Worm (Caenorhabditis elegans): ENCODE measurements around the gene Y22D7AL.11.
A peak's percentile ranks its signal among the peaks of the same experiment; 100 is the strongest.

Y22D7AL.11 gene

DNA sequence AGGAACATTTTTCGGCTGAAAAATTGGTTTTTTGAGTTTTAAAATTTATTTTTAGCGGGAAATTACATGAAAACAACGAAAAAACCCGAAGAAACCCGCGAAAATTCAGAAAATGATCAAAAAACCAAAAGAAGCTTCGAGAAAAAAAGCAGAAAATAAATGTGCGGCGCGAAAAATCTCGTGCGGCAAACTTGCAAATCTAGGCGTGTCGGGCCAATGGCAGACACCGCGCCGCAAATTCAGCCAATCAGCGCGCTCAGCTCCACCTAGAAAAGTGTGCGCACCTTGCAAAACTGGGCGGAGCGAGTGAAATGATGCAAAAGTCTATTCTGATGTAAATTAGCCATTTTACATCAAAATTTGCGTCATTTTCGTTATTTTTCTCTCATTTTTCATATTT is 15.3 kb downstream of the Y22D7AL.11 start, which contains the start of gene Y22D7AL.10 (continued):
- no peak for TF ChIP-seq mml-1 (tag; optimal IDR thresholded peaks at IDR 0.05)
- no peak for TF ChIP-seq ztf-11 (tag; optimal IDR thresholded peaks at IDR 0.05)
- peak; percentile 18 for TF ChIP-seq ama-1 (optimal IDR thresholded peaks at IDR 0.05)
- peak; percentile 55 for TF ChIP-seq egl-27 (tag; optimal IDR thresholded peaks at IDR 0.05)
- TF ChIP-seq fos-1 (tag; optimal IDR thresholded peaks at IDR 0.05) = peak; percentile 49
- peak; percentile 86 for TF ChIP-seq ceh-82 (tag; optimal IDR thresholded peaks at IDR 0.05)
- peak; percentile 71 for TF ChIP-seq elt-1 (tag; optimal IDR thresholded peaks at IDR 0.05)
- peak; percentile 95 for TF ChIP-seq hmg-11 (tag; optimal IDR thresholded peaks at IDR 0.05)
- peak; percentile 94 for TF ChIP-seq nhr-25 (tag; optimal IDR thresholded peaks at IDR 0.05)

ce11 chrIII:1618312-1618711 is 15.9 kb downstream of the Y22D7AL.11 start:
- no peak for TF ChIP-seq fos-1 (tag; optimal IDR thresholded peaks at IDR 0.05)
- peak; percentile 7 for TF ChIP-seq ama-1 (optimal IDR thresholded peaks at IDR 0.05)

ce11 chrIII:1616245-1617026 is 17.7 kb downstream of the Y22D7AL.11 start:
- peak; percentile 42 for TF ChIP-seq lsy-12 (tag; optimal IDR thresholded peaks at IDR 0.05)
- peak; percentile 48 for TF ChIP-seq nhr-25 (tag; optimal IDR thresholded peaks at IDR 0.05)
- no peak for TF ChIP-seq fkh-2 (tag; optimal IDR thresholded peaks at IDR 0.05)
- TF ChIP-seq ama-1 (optimal IDR thresholded peaks at IDR 0.05) = peak; percentile 94
- TF ChIP-seq pha-4 (tag; optimal IDR thresholded peaks at IDR 0.05) = peak; percentile 7
- no peak for TF ChIP-seq ZK546.5 (tag; optimal IDR thresholded peaks at IDR 0.05)
- peak; percentile 59 for TF ChIP-seq ztf-4 (tag; optimal IDR thresholded peaks at IDR 0.05)
- peak; percentile 4 for TF ChIP-seq ceh-28 (tag; optimal IDR thresholded peaks at IDR 0.05)
- TF ChIP-seq nfya-1 (tag; optimal IDR thresholded peaks at IDR 0.05; ENCODE audit: insufficient read depth) = peak; percentile 38
- TF ChIP-seq hmg-11 (tag; optimal IDR thresholded peaks at IDR 0.05) = no peak
- peak; percentile 68 for TF ChIP-seq lin-15B (tag; optimal IDR thresholded peaks at IDR 0.05)
- peak; percentile 55 for TF ChIP-seq nhr-43 (tag; optimal IDR thresholded peaks at IDR 0.05; ENCODE audit: poor library complexity, severe bottlenecking)
- peak; percentile 46 for TF ChIP-seq elt-2 (tag; optimal IDR thresholded peaks at IDR 0.05)

- TF ChIP-seq ceh-28 (tag; optimal IDR thresholded peaks at IDR 0.05) = no peak
- peak; percentile 1 for TF ChIP-seq nhr-23 (tag; optimal IDR thresholded peaks at IDR 0.05)
- TF ChIP-seq zag-1 (tag; optimal IDR thresholded peaks at IDR 0.05) = no peak
- no peak for TF ChIP-seq nhr-67 (tag; optimal IDR thresholded peaks at IDR 0.05)
- TF ChIP-seq R02D3.7 (tag; optimal IDR thresholded peaks at IDR 0.05) = no peak
- TF ChIP-seq unc-39 (tag; optimal IDR thresholded peaks at IDR 0.05) = no peak
- no peak for TF ChIP-seq ztf-11 (tag; optimal IDR thresholded peaks at IDR 0.05)
- TF ChIP-seq hmg-11 (tag; optimal IDR thresholded peaks at IDR 0.05) = no peak
- no peak for TF ChIP-seq mdl-1 (tag; optimal IDR thresholded peaks at IDR 0.05)
- TF ChIP-seq nhr-25 (tag; optimal IDR thresholded peaks at IDR 0.05) = peak; percentile 1
These were observed 19.8 kb downstream of the Y22D7AL.11 start for ce11 chrIII:1614412-1614811.

ce11 chrIII:1613933-1614332 is 20.2 kb downstream of the Y22D7AL.11 start, which contains the start of gene Y22D7AL.9:
Gene Y22D7AL.9 (minus strand): TSS chrIII:1614033.
- no peak for TF ChIP-seq elt-3 (tag; optimal IDR thresholded peaks at IDR 0.05)
- no peak for TF ChIP-seq mml-1 (tag; optimal IDR thresholded peaks at IDR 0.05)
- no peak for TF ChIP-seq eor-1 (tag; optimal IDR thresholded peaks at IDR 0.05)
- no peak for TF ChIP-seq nhr-12 (tag; optimal IDR thresholded peaks at IDR 0.05)
- no peak for TF ChIP-seq ceh-16 (tag; optimal IDR thresholded peaks at IDR 0.05)
- TF ChIP-seq nhr-43 (tag; optimal IDR thresholded peaks at IDR 0.05; ENCODE audit: poor library complexity, severe bottlenecking) = no peak
- no peak for TF ChIP-seq nhr-67 (tag; optimal IDR thresholded peaks at IDR 0.05)
- TF ChIP-seq nhr-28 (tag; optimal IDR thresholded peaks at IDR 0.05) = no peak
- no peak for TF ChIP-seq snpc-4 (tag; optimal IDR thresholded peaks at IDR 0.05)
- TF ChIP-seq mdl-1 (tag; optimal IDR thresholded peaks at IDR 0.05) = no peak
- TF ChIP-seq ztf-11 (tag; optimal IDR thresholded peaks at IDR 0.05) = no peak
- TF ChIP-seq aly-2 (tag; optimal IDR thresholded peaks at IDR 0.05) = no peak
- no peak for TF ChIP-seq ceh-9 (tag; optimal IDR thresholded peaks at IDR 0.05)
- TF ChIP-seq nhr-76 (tag; optimal IDR thresholded peaks at IDR 0.05) = no peak
- no peak for TF ChIP-seq ztf-4 (tag; optimal IDR thresholded peaks at IDR 0.05)

Measured in whole organism, L3 larva.